Worm (Caenorhabditis elegans) whole organism, late embryonic: Measurements from ENCODE around the gene acr-15.
"Not testable (repeated sequence)": the region's sequence is repeated elsewhere in the genome, so short reads cannot be mapped to it uniquely, and the experiment has no call there.

Experiments
- C08G9.2 ChIP-seq: sonication (generic microtip); optimal IDR thresholded peaks from 2 replicates; lab custom pipeline; 2016; ENCODE audit warnings: mild to moderate bottlenecking, missing genetic modification characterization, moderate library complexity, missing compliant biosample characterization
- ama-1 ChIP-seq: fragments of 150-350 bp; optimal IDR thresholded peaks from 2 replicates; lab custom pipeline; 2014
- ceh-14 ChIP-seq: sonication (generic microtip); optimal IDR thresholded peaks from 2 replicates; lab custom pipeline; 2016; ENCODE audit warnings: missing genotype, missing genetic modification characterization, missing compliant biosample characterization
- ceh-18 ChIP-seq: sonication (generic microtip); optimal IDR thresholded peaks from 2 replicates; lab custom pipeline; 2016; ENCODE audit warnings: missing genetic modification characterization, missing compliant biosample characterization
- ceh-19 ChIP-seq: fragments of 200-800 bp; sonication (Bioruptor generic); optimal IDR thresholded peaks from 2 replicates; lab custom pipeline; 2018; ENCODE audit warnings: mild to moderate bottlenecking, missing genetic modification characterization, missing compliant biosample characterization
- ceh-2 ChIP-seq: sonication (generic microtip); optimal IDR thresholded peaks from 2 replicates; lab custom pipeline; 2016; ENCODE audit warnings: missing genotype, missing genetic modification characterization, missing compliant biosample characterization
- ceh-24 ChIP-seq: sonication (generic microtip); optimal IDR thresholded peaks from 2 replicates; lab custom pipeline; 2016; ENCODE audit warnings: mild to moderate bottlenecking, missing genetic modification characterization, missing compliant biosample characterization
- ceh-30 ChIP-seq: fragments of 150-350 bp; optimal IDR thresholded peaks from 2 replicates; lab custom pipeline; 2014; ENCODE audit warnings: missing biosample characterization, missing genetic modification characterization
- ceh-31 ChIP-seq: sonication (generic microtip); optimal IDR thresholded peaks from 2 replicates; lab custom pipeline; 2016; ENCODE audit warnings: missing genetic modification characterization, missing compliant biosample characterization
- ceh-45 ChIP-seq: fragments of 200-800 bp; sonication (Bioruptor generic); IDR thresholded peaks from 2 replicates; pipeline ENCODE4 v1.3.6; 2022; ENCODE audit warnings: missing genetic modification reagents, missing genetic modification characterization, missing compliant biosample characterization
- ceh-48 ChIP-seq: sonication (generic microtip); optimal IDR thresholded peaks from 2 replicates; lab custom pipeline; 2016; ENCODE audit warnings: missing genetic modification characterization, inconsistent platforms, missing compliant biosample characterization
- ceh-9 ChIP-seq: sonication (generic microtip); optimal IDR thresholded peaks from 2 replicates; lab custom pipeline; 2016; ENCODE audit warnings: mild to moderate bottlenecking, missing genetic modification characterization, inconsistent platforms, missing compliant biosample characterization
- che-1 ChIP-seq: sonication (generic microtip); optimal IDR thresholded peaks from 2 replicates; lab custom pipeline; 2016; ENCODE audit warnings: mild to moderate bottlenecking, missing genetic modification characterization, missing compliant biosample characterization
- dmd-4 ChIP-seq: sonication (generic microtip); optimal IDR thresholded peaks from 2 replicates; lab custom pipeline; 2016; ENCODE audit warnings: borderline replicate concordance, missing genetic modification characterization, missing compliant biosample characterization
- ets-4 ChIP-seq: sonication (generic microtip); optimal IDR thresholded peaks from 2 replicates; lab custom pipeline; 2016; ENCODE audit warnings: missing genetic modification characterization, missing compliant biosample characterization
- eyg-1 ChIP-seq: sonication (generic microtip); optimal IDR thresholded peaks from 2 replicates; lab custom pipeline; 2016; ENCODE audit warnings: missing genotype, missing genetic modification characterization, missing compliant biosample characterization
- fax-1 ChIP-seq: sonication (generic microtip); optimal IDR thresholded peaks from 2 replicates; lab custom pipeline; 2016; ENCODE audit warnings: missing genotype, missing genetic modification characterization, missing compliant biosample characterization
- hlh-6 ChIP-seq: sonication (generic microtip); optimal IDR thresholded peaks from 2 replicates; lab custom pipeline; 2016; ENCODE audit warnings: missing genotype, missing genetic modification characterization, missing compliant biosample characterization
- lim-6 ChIP-seq: sonication (generic microtip); optimal IDR thresholded peaks from 2 replicates; lab custom pipeline; 2016; ENCODE audit warnings: missing genetic modification characterization, missing compliant biosample characterization
- madf-2 ChIP-seq: sonication (generic microtip); optimal IDR thresholded peaks from 2 replicates; lab custom pipeline; 2017; ENCODE audit warnings: missing genetic modification characterization, missing compliant biosample characterization
- npax-4 ChIP-seq: sonication (generic microtip); optimal IDR thresholded peaks from 2 replicates; lab custom pipeline; 2016; ENCODE audit warnings: missing genetic modification characterization, missing compliant biosample characterization
- odd-2 ChIP-seq: sonication (generic microtip); optimal IDR thresholded peaks from 2 replicates; lab custom pipeline; 2017; ENCODE audit warnings: antibody characterized with exemption, mild to moderate bottlenecking, missing genetic modification characterization, missing compliant biosample characterization
- pat-9 ChIP-seq: fragments of 200-800 bp; sonication (Bioruptor generic); optimal IDR thresholded peaks from 2 replicates; lab custom pipeline; 2018; ENCODE audit warnings: mild to moderate bottlenecking, missing genetic modification characterization, moderate library complexity, missing compliant biosample characterization
- pax-1 ChIP-seq: fragments of 150-350 bp; optimal IDR thresholded peaks from 2 replicates; lab custom pipeline; 2014; ENCODE audit warnings: missing biosample characterization, missing genetic modification characterization
- pqm-1 ChIP-seq: sonication (generic microtip); optimal IDR thresholded peaks from 2 replicates; lab custom pipeline; 2016; ENCODE audit warnings: missing genetic modification characterization, missing compliant biosample characterization
- ref-2 ChIP-seq: sonication (generic microtip); optimal IDR thresholded peaks from 2 replicates; lab custom pipeline; 2016; ENCODE audit warnings: missing genetic modification characterization, missing compliant biosample characterization
- sdc-2 ChIP-seq: sonication (generic microtip); optimal IDR thresholded peaks from 2 replicates; lab custom pipeline; 2016; ENCODE audit warnings: missing genotype, missing genetic modification characterization, missing compliant biosample characterization
- sox-2 ChIP-seq: fragments of 200-800 bp; sonication (Bioruptor generic); IDR thresholded peaks from 2 replicates; pipeline ENCODE4 v1.3.6; 2022; ENCODE audit warnings: missing genetic modification reagents, missing genetic modification characterization, missing compliant biosample characterization
- syd-9 ChIP-seq: sonication (generic microtip); optimal IDR thresholded peaks from 2 replicates; lab custom pipeline; 2016; ENCODE audit warnings: mild to moderate bottlenecking, missing genetic modification characterization, moderate library complexity, missing compliant biosample characterization
- tbx-7 ChIP-seq: sonication (generic microtip); optimal IDR thresholded peaks from 2 replicates; lab custom pipeline; 2016; ENCODE audit warnings: missing genotype, missing genetic modification characterization, missing compliant biosample characterization
- unc-3 ChIP-seq, 2 experiments: fragments of 200-800 bp in 1 of 2; sonication (Bioruptor generic) in 1 of 2; sonication (generic microtip) in 1 of 2; conservative IDR thresholded peaks in 1 of 2; optimal IDR thresholded peaks in 1 of 2; 2 replicates each; pipeline versions ENCODE4 v1.3.6 to Lab custom; 2016 to 2022; ENCODE audit warnings: missing compliant biosample characterization in 2 of 2, missing genetic modification characterization in 2 of 2, missing genetic modification reagents in 1 of 2
- unc-42 ChIP-seq: sonication (generic microtip); optimal IDR thresholded peaks from 2 replicates; lab custom pipeline; 2016; ENCODE audit warnings: missing genotype, missing genetic modification characterization, missing compliant biosample characterization
- unc-86 ChIP-seq: sonication (generic microtip); optimal IDR thresholded peaks from 2 replicates; lab custom pipeline; 2016; ENCODE audit warnings: missing genetic modification characterization, missing compliant biosample characterization
- zip-5 ChIP-seq: sonication (generic microtip); optimal IDR thresholded peaks from 2 replicates; lab custom pipeline; 2016; ENCODE audit warnings: missing genetic modification characterization, missing compliant biosample characterization

The acr-15 gene

DNA sequence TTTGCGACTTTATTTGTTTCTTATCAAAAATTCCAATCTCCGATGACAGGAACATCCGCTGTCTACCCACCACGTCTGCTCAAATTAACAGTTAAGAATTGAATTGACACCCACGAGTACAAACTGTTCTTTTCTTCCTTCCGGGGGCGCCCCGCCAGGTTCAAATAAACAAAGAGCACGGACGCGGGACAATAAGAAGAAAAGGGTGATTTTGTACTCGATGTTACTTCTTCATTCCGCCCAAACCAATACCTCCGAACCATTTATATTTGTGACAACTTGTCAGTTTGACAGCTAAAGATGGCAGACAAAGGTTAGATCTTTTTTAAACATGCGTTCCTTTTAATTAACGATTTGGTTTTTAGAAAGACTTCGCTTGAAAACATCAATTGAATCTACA is 26.7 kb upstream of the acr-15 start, which contains the start of gene otpl-6:
Gene otpl-6 (plus strand): TSS at position 301 of the 400 bp plus-strand sequence.
- no peak for TF ChIP-seq ama-1 (lab: Kevin White, UChicago)
- no peak for TF ChIP-seq ceh-14 (tag; lab: Kevin White, UChicago)
- TF ChIP-seq pax-1 (tag; lab: Kevin White, UChicago) = no peak
- TF ChIP-seq unc-86 = no peak

DNA sequence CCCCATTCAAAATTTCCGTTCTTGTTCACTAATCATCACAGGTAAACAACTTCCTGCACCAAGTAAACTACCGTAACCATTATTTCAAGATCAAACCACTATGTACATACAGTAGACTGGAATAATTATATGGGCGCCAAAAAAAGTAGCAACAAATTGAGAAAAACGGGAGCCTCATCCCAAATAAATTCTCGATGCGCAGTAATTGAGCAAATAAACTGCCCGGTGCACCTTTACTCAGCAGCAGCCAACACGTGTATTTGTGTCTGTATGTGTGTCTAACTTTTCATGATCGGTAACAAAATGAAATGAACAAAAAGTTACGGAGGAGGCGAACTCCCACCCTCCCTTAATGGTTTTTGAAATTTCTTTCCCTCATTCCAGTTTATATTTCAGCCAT is 23.3 kb upstream of the acr-15 start, which contains the start of gene otpl-5:
Gene otpl-5 (plus strand): TSS at position 301 of the 400 bp plus-strand sequence.
- no peak for TF ChIP-seq unc-42
- TF ChIP-seq unc-3 (GFP tag; conservative IDR thresholded peaks at IDR 0.05; lab: Robert Waterston, UW) = no peak
- no peak for TF ChIP-seq unc-3 (tag; optimal IDR thresholded peaks at IDR 0.05; lab: Kevin White, UChicago)
- TF ChIP-seq ceh-48 = no peak
- TF ChIP-seq ceh-19 (GFP tag; lab: Kevin White, UChicago) = no peak
- TF ChIP-seq che-1 (tag; lab: Kevin White, UChicago) = no peak
- TF ChIP-seq hlh-6 = no peak
- no peak for TF ChIP-seq ceh-24
- no peak for TF ChIP-seq ama-1 (lab: Kevin White, UChicago)
- no peak for TF ChIP-seq syd-9
- TF ChIP-seq ceh-2 = no peak
- TF ChIP-seq ceh-45 (GFP tag; lab: Robert Waterston, UW) = no peak

ce11 chrV:8533067-8533466 is 19.4 kb upstream of the acr-15 start, which contains the start of the genes his-8 and his-7:
Gene his-8, minus strand, starts transcription at chrV:8533086.
Gene his-7, plus strand, starts transcription at chrV:8533379.
- not testable (repeated sequence) for TF ChIP-seq dmd-4; pat-9 (tag; lab: Kevin White, UChicago); odd-2 (tag; lab: Kevin White, UChicago)
- TF ChIP-seq, all 69 proteins: peak for 0; not testable (repeated sequence) for 69

DNA sequence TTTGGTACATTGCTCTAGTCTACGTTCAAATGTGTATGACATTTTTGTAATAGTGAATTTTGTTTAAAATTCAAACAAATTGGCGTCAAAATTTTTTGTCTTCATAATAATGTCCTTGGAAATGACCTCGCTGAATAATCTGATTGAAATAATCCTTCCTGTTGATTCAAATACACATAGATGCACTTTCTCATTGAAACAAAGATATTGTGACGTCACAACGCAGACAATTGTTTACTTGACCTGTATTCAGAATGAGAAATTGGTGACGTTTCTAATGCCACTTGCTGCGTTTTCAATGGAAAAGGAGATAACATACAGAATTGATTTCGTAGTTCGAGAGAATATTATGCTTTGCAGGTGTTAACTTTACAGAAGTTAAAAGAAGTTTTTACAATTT is 18.6 kb upstream of the acr-15 start:
- no peak for TF ChIP-seq dmd-4
- no peak for TF ChIP-seq eyg-1 (tag; lab: Kevin White, UChicago)
- TF ChIP-seq pax-1 (tag; lab: Kevin White, UChicago) = no peak
- no peak for TF ChIP-seq ceh-9 (tag; lab: Kevin White, UChicago)
- TF ChIP-seq madf-2 (tag; lab: Kevin White, UChicago) = no peak
- TF ChIP-seq fax-1 (tag; lab: Kevin White, UChicago) = no peak
- TF ChIP-seq ceh-24 = no peak
- TF ChIP-seq che-1 (tag; lab: Kevin White, UChicago) = no peak
- no peak for TF ChIP-seq lim-6

- TF ChIP-seq ceh-31 (peak; percentile 52), sox-2 (GFP tag; lab: Robert Waterston, UW) (peak; percentile 30), unc-3 (GFP tag; conservative IDR thresholded peaks at IDR 0.05; lab: Robert Waterston, UW) (peak; percentile 61), ref-2 (peak; percentile 51)
- not testable (repeated sequence) for TF ChIP-seq unc-3 (tag; optimal IDR thresholded peaks at IDR 0.05; lab: Kevin White, UChicago)
- TF ChIP-seq, all 69 proteins: peak for 4; not testable (repeated sequence) for 65
These were observed 17.8 kb upstream of the acr-15 start, which contains the start of the genes his-6 and his-5 for ce11 chrV:8534534-8535283. Gene his-6, minus strand, starts transcription at chrV:8534977. Gene his-5, plus strand, starts transcription at chrV:8535214.

- TF ChIP-seq npax-4 (tag; lab: Kevin White, UChicago) (no peak), ceh-31 (no peak), C08G9.2 (tag; lab: Kevin White, UChicago) (no peak), ref-2 (no peak), ceh-14 (tag; lab: Kevin White, UChicago) (no peak), ceh-30 (no peak), zip-5 (tag; lab: Kevin White, UChicago) (no peak), pqm-1 (tag; lab: Kevin White, UChicago) (no peak), tbx-7 (tag; lab: Kevin White, UChicago) (no peak), sdc-2 (no peak), ets-4 (tag; lab: Kevin White, UChicago) (no peak), ceh-18 (tag; lab: Kevin White, UChicago) (no peak)
These were observed 16.3 kb upstream of the acr-15 start, which contains the start of gene his-39 for ce11 chrV:8536213-8536612. Gene his-39, plus strand, starts transcription at chrV:8536513.
